Worm (Caenorhabditis elegans) whole organism, L1 larva: ENCODE measurements around the gene chca-1.

Source experiments
- fos-1 ChIP-seq: fragments of 150-350 bp; optimal IDR thresholded peaks from 2 replicates; lab custom pipeline; 2014; ENCODE audit warnings: missing biosample characterization, missing genetic modification characterization
- hlh-4 ChIP-seq: sonication (generic microtip); optimal IDR thresholded peaks from 2 replicates; lab custom pipeline; 2016; ENCODE audit warnings: mild to moderate bottlenecking, missing genetic modification characterization, missing compliant biosample characterization
- irx-1 ChIP-seq: sonication (generic microtip); optimal IDR thresholded peaks from 2 replicates; lab custom pipeline; 2016; ENCODE audit warnings: missing genetic modification characterization, missing compliant biosample characterization
- mep-1 ChIP-seq: fragments of 150-350 bp; optimal IDR thresholded peaks from 2 replicates; lab custom pipeline; 2014; ENCODE audit warnings: missing biosample characterization, missing genetic modification characterization
- nhr-77 ChIP-seq: fragments of 150-350 bp; optimal IDR thresholded peaks from 2 replicates; lab custom pipeline; 2014; ENCODE audit warnings: missing biosample characterization, missing genetic modification characterization
- tbx-2 ChIP-seq: sonication (generic microtip); optimal IDR thresholded peaks from 2 replicates; lab custom pipeline; 2016; ENCODE audit warnings: missing genetic modification characterization, missing compliant biosample characterization
- unc-62 ChIP-seq: fragments of 150-350 bp; optimal IDR thresholded peaks from 2 replicates; lab custom pipeline; 2014; ENCODE audit warnings: missing biosample characterization, missing genetic modification reagents, missing genetic modification characterization

DNA sequence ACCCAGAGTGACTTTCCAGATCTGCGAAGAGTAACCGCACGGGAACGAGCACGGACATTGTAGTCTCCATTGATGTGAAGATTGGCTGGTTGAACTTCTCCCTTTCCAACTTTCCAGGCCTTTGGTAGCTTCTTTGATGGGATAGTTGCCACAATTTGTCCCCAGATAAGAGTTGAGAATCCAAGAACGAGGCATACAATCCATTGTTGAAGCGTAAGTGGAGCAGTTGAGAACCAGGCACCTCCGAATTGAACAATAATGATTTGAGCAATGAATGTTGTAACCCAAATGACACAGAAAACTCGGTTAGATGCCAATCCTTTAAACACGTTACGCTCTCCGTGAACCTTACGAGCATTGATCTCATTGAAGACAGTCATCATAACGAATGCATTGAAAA, 24.2 kb upstream of the chca-1 start:
- TF ChIP-seq unc-62 (GFP tag; lab: Kevin White, UChicago) = no peak
- no peak for TF ChIP-seq tbx-2 (tag; lab: Kevin White, UChicago)
- no peak for TF ChIP-seq irx-1 (tag; lab: Kevin White, UChicago)
- no peak for TF ChIP-seq mep-1 (tag; lab: Kevin White, UChicago)
- no peak for TF ChIP-seq hlh-4 (tag; lab: Kevin White, UChicago)
- TF ChIP-seq fos-1 (tag; lab: Kevin White, UChicago) = no peak
- TF ChIP-seq nhr-77 = no peak
